Worm (Caenorhabditis elegans) whole organism, L4/young adult: Measurements from ENCODE around the gene bmy-1.

Experiments used
- W03F9.2 ChIP-seq: fragments of 150-350 bp; optimal IDR thresholded peaks from 2 replicates; lab custom pipeline; 2014; ENCODE audit warnings: missing biosample characterization, missing genetic modification characterization
- dao-5 ChIP-seq: sonication (generic microtip); optimal IDR thresholded peaks from 2 replicates; lab custom pipeline; 2016; ENCODE audit warnings: missing genotype, missing genetic modification characterization, moderate library complexity, missing compliant biosample characterization
- him-1 ChIP-seq: sonication (generic microtip); optimal IDR thresholded peaks from 2 replicates; lab custom pipeline; 2016; ENCODE audit warnings: missing genotype, missing genetic modification reagents, missing genetic modification characterization, missing compliant biosample characterization

ce11 chrII:5326891-5327290 is 31.6 kb upstream of the bmy-1 start:
- TF ChIP-seq W03F9.2 (tag; lab: Kevin White, UChicago) (no peak), him-1 (tag; lab: Kevin White, UChicago) (no peak), dao-5 (tag; lab: Kevin White, UChicago) (no peak)
